Worm (Caenorhabditis elegans) whole organism, L2 larva: ENCODE data around the gene hlh-4.

ENCODE experiments used
- C34F6.9 ChIP-seq: fragments of 150-350 bp; optimal IDR thresholded peaks from 2 replicates; lab custom pipeline; 2014; ENCODE audit warnings: missing biosample characterization, missing genetic modification characterization
- F13H6.1 ChIP-seq: sonication (generic microtip); optimal IDR thresholded peaks from 2 replicates; lab custom pipeline; 2016; ENCODE audit warnings: missing genetic modification characterization, missing compliant biosample characterization
- R02D3.7 ChIP-seq: fragments of 150-350 bp; optimal IDR thresholded peaks from 2 replicates; lab custom pipeline; 2014; ENCODE audit warnings: missing biosample characterization, missing genetic modification characterization
- Y55F3AM.14 ChIP-seq: fragments of 200-800 bp; sonication (Bioruptor generic); optimal IDR thresholded peaks from 2 replicates; lab custom pipeline; 2018; ENCODE audit warnings: mild to moderate bottlenecking, missing genetic modification characterization, missing compliant biosample characterization
- ZK546.5 ChIP-seq: sonication (generic microtip); optimal IDR thresholded peaks from 2 replicates; lab custom pipeline; 2017; ENCODE audit warnings: missing biosample characterization, missing genetic modification characterization
- ama-1 ChIP-seq: fragments of 150-350 bp; optimal IDR thresholded peaks from 2 replicates; lab custom pipeline; 2018; ENCODE audit warnings: inconsistent platforms
- blmp-1 ChIP-seq: sonication (generic microtip); optimal IDR thresholded peaks from 2 replicates; lab custom pipeline; 2017; ENCODE audit warnings: missing genetic modification characterization, mild to moderate bottlenecking, missing compliant biosample characterization, antibody characterized with exemption, moderate library complexity; ENCODE audit not compliant: insufficient read depth
- ceh-16 ChIP-seq: fragments of 150-350 bp; optimal IDR thresholded peaks from 2 replicates; lab custom pipeline; 2014; ENCODE audit warnings: missing biosample characterization, missing genetic modification characterization
- ceh-82 ChIP-seq: fragments of 150-350 bp; optimal IDR thresholded peaks from 2 replicates; lab custom pipeline; 2014; ENCODE audit warnings: missing biosample characterization, missing genetic modification characterization
- crh-2 ChIP-seq: sonication (generic microtip); optimal IDR thresholded peaks from 2 replicates; lab custom pipeline; 2017; ENCODE audit warnings: missing biosample characterization, missing genetic modification characterization
- dmd-4 ChIP-seq: sonication (generic microtip); optimal IDR thresholded peaks from 2 replicates; lab custom pipeline; 2017; ENCODE audit warnings: missing biosample characterization, missing genetic modification characterization
- egl-27 ChIP-seq: sonication (generic microtip); optimal IDR thresholded peaks from 3 replicates; lab custom pipeline; 2017; ENCODE audit warnings: missing biosample characterization, missing genetic modification reagents, missing genetic modification characterization
- elt-1 ChIP-seq: fragments of 150-350 bp; optimal IDR thresholded peaks from 2 replicates; lab custom pipeline; 2014; ENCODE audit warnings: missing biosample characterization, missing genetic modification characterization
- elt-3 ChIP-seq: sonication (generic microtip); optimal IDR thresholded peaks from 2 replicates; lab custom pipeline; 2017; ENCODE audit warnings: missing biosample characterization, missing genetic modification characterization
- fos-1 ChIP-seq: fragments of 150-350 bp; optimal IDR thresholded peaks from 2 replicates; lab custom pipeline; 2014; ENCODE audit warnings: missing biosample characterization, missing genetic modification characterization
- lin-11 ChIP-seq: fragments of 150-350 bp; sonication (generic microtip); optimal IDR thresholded peaks from 2 replicates; lab custom pipeline; 2014; ENCODE audit warnings: missing biosample characterization, missing genetic modification characterization, inconsistent platforms, mixed read lengths
- lin-13 ChIP-seq: fragments of 150-350 bp; optimal IDR thresholded peaks from 2 replicates; lab custom pipeline; 2014; ENCODE audit warnings: missing biosample characterization, missing genetic modification reagents, missing genetic modification characterization
- lin-39 ChIP-seq: fragments of 150-350 bp; optimal IDR thresholded peaks from 2 replicates; lab custom pipeline; 2014; ENCODE audit warnings: missing biosample characterization, missing genetic modification reagents, missing genetic modification characterization
- lsy-2 ChIP-seq, 2 experiments: fragments of 150-350 bp in 1 of 2; sonication (generic microtip) in 1 of 2; optimal IDR thresholded peaks; 2 replicates each; lab custom pipeline; 2014 to 2017; ENCODE audit warnings: missing biosample characterization in 2 of 2, missing genetic modification characterization in 2 of 2
- mab-5 ChIP-seq: fragments of 150-350 bp; optimal IDR thresholded peaks from 2 replicates; lab custom pipeline; 2014; ENCODE audit warnings: missing biosample characterization, missing genetic modification characterization
- mbf-1 ChIP-seq: sonication (generic microtip); optimal IDR thresholded peaks from 2 replicates; lab custom pipeline; 2017; ENCODE audit warnings: missing biosample characterization, missing genetic modification characterization
- mdl-1 ChIP-seq, 2 experiments: fragments of 150-350 bp in 1 of 2; sonication (generic microtip) in 1 of 2; optimal IDR thresholded peaks; 2 replicates each; lab custom pipeline; 2017; ENCODE audit warnings: missing biosample characterization in 2 of 2, missing genetic modification characterization in 2 of 2
- nhr-10 ChIP-seq: sonication (generic microtip); optimal IDR thresholded peaks from 2 replicates; lab custom pipeline; 2017; ENCODE audit warnings: missing biosample characterization, missing genetic modification characterization
- nhr-11 ChIP-seq: fragments of 150-350 bp; optimal IDR thresholded peaks from 2 replicates; lab custom pipeline; 2014; ENCODE audit warnings: missing biosample characterization, missing genetic modification characterization
- nhr-12 ChIP-seq: fragments of 150-350 bp; optimal IDR thresholded peaks from 2 replicates; lab custom pipeline; 2014; ENCODE audit warnings: missing biosample characterization, missing genetic modification characterization
- nhr-129 ChIP-seq: fragments of 150-350 bp; optimal IDR thresholded peaks from 2 replicates; lab custom pipeline; 2014; ENCODE audit warnings: missing biosample characterization, missing genetic modification characterization
- nhr-21 ChIP-seq: fragments of 150-350 bp; optimal IDR thresholded peaks from 2 replicates; lab custom pipeline; 2014; ENCODE audit warnings: missing biosample characterization, missing genetic modification characterization
- nhr-23 ChIP-seq: fragments of 150-350 bp; optimal IDR thresholded peaks from 2 replicates; lab custom pipeline; 2014; ENCODE audit warnings: missing biosample characterization, missing genetic modification reagents, missing genetic modification characterization
- nhr-25 ChIP-seq: fragments of 150-350 bp; sonication (generic microtip); optimal IDR thresholded peaks from 3 replicates; lab custom pipeline; 2014; ENCODE audit warnings: missing biosample characterization, missing genetic modification characterization
- nhr-77 ChIP-seq: fragments of 150-350 bp; optimal IDR thresholded peaks from 2 replicates; lab custom pipeline; 2014; ENCODE audit warnings: missing biosample characterization, missing genetic modification characterization
- peb-1 ChIP-seq: fragments of 150-350 bp; optimal IDR thresholded peaks from 2 replicates; lab custom pipeline; 2014; ENCODE audit warnings: missing biosample characterization, missing genetic modification characterization
- sem-4 ChIP-seq: fragments of 150-350 bp; optimal IDR thresholded peaks from 2 replicates; lab custom pipeline; 2014; ENCODE audit warnings: missing biosample characterization, missing genetic modification reagents, missing genetic modification characterization
- skn-1 ChIP-seq: sonication (generic microtip); optimal IDR thresholded peaks from 2 replicates; lab custom pipeline; 2017; ENCODE audit warnings: missing biosample characterization, missing genetic modification characterization
- sma-3 ChIP-seq: sonication (generic microtip); optimal IDR thresholded peaks from 2 replicates; lab custom pipeline; 2016; ENCODE audit warnings: missing genetic modification reagents, missing genetic modification characterization, missing compliant biosample characterization
- sma-9 ChIP-seq, 2 experiments: fragments of 150-350 bp in 1 of 2; sonication (generic microtip) in 1 of 2; optimal IDR thresholded peaks; 2 replicates each; lab custom pipeline; 2014 to 2016; ENCODE audit warnings: missing genetic modification characterization in 2 of 2, mild to moderate bottlenecking in 1 of 2, missing biosample characterization in 1 of 2, missing compliant biosample characterization in 1 of 2, missing genetic modification reagents in 1 of 2, moderate library complexity in 1 of 2
- snpc-4 ChIP-seq: fragments of 150-350 bp; optimal IDR thresholded peaks from 2 replicates; lab custom pipeline; 2014; ENCODE audit warnings: missing biosample characterization, missing genetic modification characterization
- unc-39 ChIP-seq: fragments of 150-350 bp; optimal IDR thresholded peaks from 2 replicates; lab custom pipeline; 2014; ENCODE audit warnings: missing biosample characterization, missing genetic modification characterization
- unc-55 ChIP-seq: fragments of 150-350 bp; sonication (generic microtip); optimal IDR thresholded peaks from 3 replicates; lab custom pipeline; 2014; ENCODE audit warnings: missing biosample characterization, missing genetic modification reagents, missing genetic modification characterization
- unc-62 ChIP-seq: fragments of 150-350 bp; optimal IDR thresholded peaks from 2 replicates; lab custom pipeline; 2014; ENCODE audit warnings: missing biosample characterization, missing genetic modification reagents, missing genetic modification characterization
- zag-1 ChIP-seq: fragments of 150-350 bp; optimal IDR thresholded peaks from 2 replicates; lab custom pipeline; 2014; ENCODE audit warnings: missing biosample characterization, missing genetic modification characterization
- ztf-1 ChIP-seq: fragments of 200-800 bp; sonication (Bioruptor generic); conservative IDR thresholded peaks from 2 replicates; pipeline ENCODE4 v1.3.6; 2022; ENCODE audit warnings: missing genetic modification characterization, missing compliant biosample characterization
- ztf-11 ChIP-seq: sonication (generic microtip); optimal IDR thresholded peaks from 2 replicates; lab custom pipeline; 2017; ENCODE audit warnings: missing biosample characterization, missing genetic modification characterization

Gene hlh-4

DNA sequence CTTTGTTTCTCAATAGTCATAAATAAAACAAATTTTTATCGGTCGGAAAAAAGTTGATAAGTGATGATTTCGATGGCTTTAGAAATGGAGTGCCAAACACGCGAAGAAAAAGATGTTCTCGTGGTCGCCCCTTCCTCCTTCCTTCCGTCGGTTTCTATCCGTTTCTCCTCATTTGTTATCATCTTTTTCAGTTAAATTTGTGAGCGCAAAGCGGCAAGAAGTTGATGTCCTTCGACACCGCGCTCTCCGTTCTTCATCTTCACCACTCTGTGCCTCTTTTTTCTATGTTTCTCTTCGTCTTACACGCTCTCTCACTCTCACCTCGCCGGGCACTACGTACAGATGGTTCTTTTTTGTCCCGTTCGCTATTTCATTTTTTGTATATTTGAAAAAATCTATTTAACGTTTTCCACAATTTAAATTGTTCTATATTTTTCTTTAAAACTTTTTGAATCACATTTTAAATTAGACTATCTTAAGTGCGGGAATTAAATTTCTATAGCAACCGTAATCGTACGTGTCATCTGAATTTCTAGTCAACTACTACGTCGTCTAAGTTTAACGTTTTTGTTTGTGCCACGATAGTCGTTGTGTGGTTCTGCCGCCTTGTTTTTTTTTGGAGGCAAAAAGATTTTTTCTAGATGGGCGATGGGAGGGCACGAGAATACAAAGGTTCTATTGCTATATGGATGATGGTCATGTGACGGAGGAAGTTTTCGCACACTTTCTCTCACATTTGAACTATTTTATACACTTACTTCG, 40.0 kb downstream of the hlh-4 start (continued):
- TF ChIP-seq zag-1 (tag; lab: Kevin White, UChicago) (no peak), ceh-16 (no peak), unc-62 (GFP tag; lab: Kevin White, UChicago) (no peak), mab-5 (tag; lab: Kevin White, UChicago) (no peak), mdl-1 (tag; optimal IDR thresholded peaks at IDR 0.05; lab: Kevin White, UChicago) (peak; percentile 43 to 61), ceh-82 (tag; lab: Kevin White, UChicago) (no peak), peb-1 (tag; lab: Kevin White, UChicago) (no peak), nhr-11 (tag; lab: Kevin White, UChicago) (no peak), nhr-12 (tag; lab: Kevin White, UChicago) (no peak), lin-13 (GFP tag; lab: Kevin White, UChicago) (no peak), ZK546.5 (tag; lab: Kevin White, UChicago) (no peak), lsy-2 (tag; optimal IDR thresholded peaks at IDR 0.05; lab: Kevin White, UChicago) (peak in 1 of 2 experiments; percentile 50), snpc-4 (no peak), sma-3 (GFP tag; lab: Kevin White, UChicago) (peak; percentile 2), mbf-1 (tag; lab: Kevin White, UChicago) (no peak), egl-27 (tag; lab: Kevin White, UChicago) (peak; percentile 30), nhr-77 (tag; lab: Kevin White, UChicago) (no peak), ama-1 (lab: Kevin White, UChicago) (no peak), crh-2 (tag; lab: Kevin White, UChicago) (no peak), skn-1 (no peak)

DNA sequence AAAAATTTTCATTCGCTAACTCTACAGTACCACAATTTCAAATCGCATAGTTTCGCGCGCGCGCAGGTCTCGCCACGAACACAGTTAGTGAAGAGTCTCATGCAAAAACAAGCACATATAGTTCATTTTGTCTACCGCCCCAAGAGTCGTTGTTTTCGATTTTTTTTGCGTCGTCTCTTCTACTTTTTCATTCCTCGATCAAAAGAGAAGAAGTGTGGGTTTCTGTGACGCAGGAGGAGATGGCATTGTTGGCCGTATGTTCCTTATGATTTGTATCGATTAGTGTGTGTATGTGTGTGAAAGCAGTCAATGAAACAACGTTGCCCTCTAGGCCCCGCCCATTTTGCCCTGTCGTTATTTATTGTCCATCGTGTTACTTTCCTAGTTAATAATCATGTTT, 41.0 kb downstream of the hlh-4 start:
- TF ChIP-seq unc-39, result no peak
- TF ChIP-seq nhr-129, result peak; percentile 21
- TF ChIP-seq, all 48 proteins: peak for 1

DNA sequence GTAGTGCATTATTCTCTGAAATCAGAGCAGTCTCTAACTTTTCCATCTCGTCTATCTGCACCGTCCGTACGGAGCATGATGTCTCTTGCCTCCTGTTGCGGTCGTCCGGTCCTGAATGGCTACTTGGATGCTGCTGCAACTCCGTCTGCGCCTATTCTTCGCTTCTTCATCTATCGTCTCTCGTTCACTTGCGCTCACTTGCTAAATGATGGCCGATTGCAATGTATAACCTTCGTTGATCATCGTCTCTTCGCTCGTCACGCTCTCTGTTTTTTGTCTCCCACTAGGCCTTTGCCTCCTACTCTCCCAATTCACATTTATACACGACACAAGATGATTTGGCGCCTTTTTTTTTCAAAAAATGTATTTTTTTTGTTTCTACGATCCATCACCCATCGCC, 41.5 kb downstream of the hlh-4 start:
- TF ChIP-seq nhr-25 (tag; lab: Kevin White, UChicago) (peak; percentile 21), fos-1 (tag; lab: Kevin White, UChicago) (peak; percentile 89), sma-9 (GFP tag; optimal IDR thresholded peaks at IDR 0.05; lab: Kevin White, UChicago) (peak; percentile 55), sma-9 (tag; optimal IDR thresholded peaks at IDR 0.05; lab: Kevin White, UChicago) (no peak), nhr-21 (tag; lab: Kevin White, UChicago) (no peak), blmp-1 (tag; lab: Kevin White, UChicago) (no peak), nhr-77 (tag; lab: Kevin White, UChicago) (no peak), nhr-11 (tag; lab: Kevin White, UChicago) (no peak), peb-1 (tag; lab: Kevin White, UChicago) (no peak), egl-27 (tag; lab: Kevin White, UChicago) (no peak), F13H6.1 (tag; lab: Kevin White, UChicago) (peak; percentile 76), ZK546.5 (tag; lab: Kevin White, UChicago) (no peak), snpc-4 (no peak), crh-2 (tag; lab: Kevin White, UChicago) (peak; percentile 70), unc-55 (GFP tag; lab: Kevin White, UChicago) (peak; percentile 48), R02D3.7 (tag; lab: Kevin White, UChicago) (no peak), Y55F3AM.14 (no peak), elt-1 (tag; lab: Kevin White, UChicago) (no peak), nhr-129 (peak; percentile 84), mdl-1 (tag; optimal IDR thresholded peaks at IDR 0.05; lab: Kevin White, UChicago) (peak in 1 of 2 experiments; percentile 64), nhr-12 (tag; lab: Kevin White, UChicago) (no peak), mab-5 (tag; lab: Kevin White, UChicago) (no peak), lin-11 (tag; lab: Kevin White, UChicago) (peak; percentile 19), elt-3 (tag; lab: Kevin White, UChicago) (no peak), dmd-4 (no peak), unc-62 (GFP tag; lab: Kevin White, UChicago) (no peak), lsy-2 (tag; optimal IDR thresholded peaks at IDR 0.05; lab: Kevin White, UChicago) (peak; percentile 34 to 59), lin-39 (tag; lab: Kevin White, UChicago) (no peak), nhr-23 (no peak), unc-39 (no peak), sma-3 (GFP tag; lab: Kevin White, UChicago) (no peak), C34F6.9 (tag; lab: Kevin White, UChicago) (peak; percentile 67), ztf-1 (no peak), lin-13 (GFP tag; lab: Kevin White, UChicago) (peak; percentile 12), sem-4 (tag; lab: Kevin White, UChicago) (no peak), ztf-11 (no peak), ceh-16 (no peak), ama-1 (lab: Kevin White, UChicago) (no peak), zag-1 (tag; lab: Kevin White, UChicago) (peak; percentile 16), mbf-1 (tag; lab: Kevin White, UChicago) (no peak), nhr-10 (tag; lab: Kevin White, UChicago) (no peak)
- TF ChIP-seq, all 48 proteins: peak for 13
